Worm (Caenorhabditis elegans) whole organism, L3 larva: ENCODE data around the gene F28B12.1.

Source experiments
- ama-1 ChIP-seq: fragments of 150-350 bp; optimal IDR thresholded peaks from 2 replicates; lab custom pipeline; 2018
- elt-3 ChIP-seq, 3 experiments: fragments of 150-350 bp in 1 of 3; sonication (generic microtip) in 2 of 3; optimal IDR thresholded peaks; 2 replicates in 2 of 3; 4 replicates in 1 of 3; lab custom pipeline; 2014 to 2017; ENCODE audit warnings: missing biosample characterization in 3 of 3, missing genetic modification characterization in 3 of 3
- nhr-77 ChIP-seq: fragments of 150-350 bp; optimal IDR thresholded peaks from 2 replicates; lab custom pipeline; 2014; ENCODE audit warnings: missing biosample characterization, missing genetic modification characterization
- snpc-4 ChIP-seq: fragments of 150-350 bp; optimal IDR thresholded peaks from 2 replicates; lab custom pipeline; 2014; ENCODE audit warnings: missing biosample characterization, missing genetic modification characterization
- ztf-4 ChIP-seq: fragments of 150-350 bp; optimal IDR thresholded peaks from 2 replicates; lab custom pipeline; 2014; ENCODE audit warnings: missing biosample characterization, missing genetic modification characterization

DNA sequence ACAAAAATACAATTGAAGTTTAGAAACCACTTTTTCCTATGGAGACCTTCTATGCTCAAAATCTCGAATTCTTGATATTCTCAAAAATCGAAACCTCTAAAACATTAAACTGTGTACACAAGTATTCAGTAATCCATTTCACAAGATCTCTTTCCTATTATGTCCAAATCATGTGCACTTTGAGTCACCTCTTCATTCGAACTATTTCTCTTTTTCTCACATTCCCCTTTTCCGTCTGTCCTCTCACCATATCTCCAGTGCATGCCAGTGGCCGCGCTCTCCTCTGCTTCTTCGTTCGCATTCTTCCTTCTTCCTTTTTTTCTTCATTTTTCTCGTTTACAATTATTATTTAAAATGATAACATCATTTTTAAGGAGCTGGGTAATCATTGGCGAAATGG, at the start of gene F28B12.1:
- TF ChIP-seq ztf-4 (tag; lab: Kevin White, UChicago) (no peak), nhr-77 (tag; lab: Kevin White, UChicago) (no peak), snpc-4 (tag; lab: Kevin White, UChicago) (no peak), elt-3 (tag; optimal IDR thresholded peaks at IDR 0.05; lab: Kevin White, UChicago) (no peak), ama-1 (lab: Kevin White, UChicago) (no peak)
